Fruit fly (Drosophila melanogaster): ENCODE measurements around the gene CG1662.

CG1662 gene

DNA sequence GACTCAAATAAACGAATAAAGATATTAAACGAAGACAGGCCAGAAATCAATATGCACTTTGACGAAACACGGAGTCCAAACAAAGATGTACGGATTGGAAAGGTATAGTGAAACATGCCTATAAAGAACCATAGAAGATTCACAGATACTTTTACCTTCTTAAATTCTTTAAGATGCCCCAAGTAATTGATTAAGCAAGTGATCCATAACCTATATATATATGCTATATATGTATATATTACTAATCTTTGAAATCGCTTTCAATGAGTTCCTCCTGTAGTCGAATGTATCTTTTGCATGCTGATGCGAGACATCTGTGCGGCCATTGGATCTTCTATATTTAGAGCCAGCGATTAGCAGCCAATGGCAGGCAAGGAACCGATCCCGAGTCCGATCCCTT is 19.2 kb upstream of the CG1662 start, which contains the start of gene dmrt11E (continued):
- TF ChIP-seq Optix (GFP tag; IDR thresholded peaks at IDR 0.05) (no peak), CG16815 (GFP tag; optimal IDR thresholded peaks at IDR 0.05) (peak; percentile 51), Deaf1 (tag; optimal IDR thresholded peaks at IDR 0.05) (peak; percentile 56), CG8388 (GFP tag; optimal IDR thresholded peaks at IDR 0.05) (peak; percentile 71), CG17568 (GFP tag; optimal IDR thresholded peaks at IDR 0.05) (peak; percentile 3), CG18011 (GFP tag; optimal IDR thresholded peaks at IDR 0.05) (no peak), phol (tag; optimal IDR thresholded peaks at IDR 0.05) (peak; percentile 78), PHDP (tag; optimal IDR thresholded peaks at IDR 0.05) (peak; percentile 65), zen2 (GFP tag; IDR thresholded peaks at IDR 0.05; ENCODE audit: partially characterized antibody) (no peak), ATbp (GFP tag; optimal IDR thresholded peaks at IDR 0.05) (peak; percentile 53), gce (GFP tag; IDR thresholded peaks at IDR 0.05) (0 out of 3 replicates have a peak, but pooled peaks have one; percentile 26), mld (GFP tag; IDR thresholded peaks at IDR 0.05; ENCODE audit: partially characterized antibody) (no peak), NC2α (GFP tag; optimal IDR thresholded peaks at IDR 0.05) (no peak), CG11695 (GFP tag; IDR thresholded peaks at IDR 0.05) (peak; percentile 54; the same call in 2 of the 3 replicates), CG10431 (GFP tag; optimal IDR thresholded peaks at IDR 0.05) (peak; percentile 37), danr (GFP tag; IDR thresholded peaks at IDR 0.05) (peak; percentile 41; the same call in 1 of the 2 replicates), grau (tag; optimal IDR thresholded peaks at IDR 0.05) (peak; percentile 97), wek (GFP tag; optimal IDR thresholded peaks at IDR 0.05) (peak; percentile 27), Asciz (GFP tag; optimal IDR thresholded peaks at IDR 0.05) (peak; percentile 48), CG7556 (GFP tag; optimal IDR thresholded peaks at IDR 0.05) (peak; percentile 36), CG5180 (GFP tag; optimal IDR thresholded peaks at IDR 0.05) (peak; percentile 26), fd96Cb (tag; optimal IDR thresholded peaks at IDR 0.05) (peak; percentile 77), CG8359 (GFP tag; optimal IDR thresholded peaks at IDR 0.05; ENCODE audit: borderline replicate concordance) (peak; percentile 36), CG14667 (GFP tag; IDR thresholded peaks at IDR 0.05) (peak; percentile 60), Hr3 (GFP tag; optimal IDR thresholded peaks at IDR 0.05) (peak; percentile 56), Max (GFP tag; optimal IDR thresholded peaks at IDR 0.05) (no peak), CG6254 (GFP tag; optimal IDR thresholded peaks at IDR 0.05) (peak; percentile 49), CG11723 (GFP tag; optimal IDR thresholded peaks at IDR 0.05) (peak; percentile 30), sob (GFP tag; IDR thresholded peaks at IDR 0.05) (peak; percentile 45; the same call in 1 of the 2 replicates), CG7839 (tag; optimal IDR thresholded peaks at IDR 0.05) (peak; percentile 73), ap (GFP tag; IDR thresholded peaks at IDR 0.05) (0 out of 2 replicates have a peak, but pooled peaks have one; percentile 29), CG32772 (GFP tag; IDR thresholded peaks at IDR 0.05) (peak; percentile 58; the same call in 1 of the 2 replicates), ssp (GFP tag; IDR thresholded peaks at IDR 0.05) (0 out of 2 replicates have a peak, but pooled peaks have one; percentile 32), CG3163 (GFP tag; optimal IDR thresholded peaks at IDR 0.05) (no peak), CG7357 (GFP tag; IDR thresholded peaks at IDR 0.05) (peak; percentile 41; the same call in 1 of the 3 replicates), jing (GFP tag; optimal IDR thresholded peaks at IDR 0.05) (peak; percentile 44), ttk (GFP tag; IDR thresholded peaks at IDR 0.05) (peak; percentile 50; the same call in 1 of the 2 replicates), ind (GFP tag; optimal IDR thresholded peaks at IDR 0.05) (peak; percentile 48), CG12299 (tag; optimal IDR thresholded peaks at IDR 0.05) (peak; percentile 44), H15 (GFP tag; IDR thresholded peaks at IDR 0.05) (peak; percentile 56; the same call in 1 of the 3 replicates), TFAM (GFP tag; optimal IDR thresholded peaks at IDR 0.05) (no peak), CG11696 (GFP tag; IDR thresholded peaks at IDR 0.05) (0 out of 2 replicates have a peak, but pooled peaks have one; percentile 28), CG2199 (GFP tag; IDR thresholded peaks at IDR 0.05) (0 out of 3 replicates have a peak, but pooled peaks have one; percentile 54), tin (GFP tag; optimal IDR thresholded peaks at IDR 0.05) (peak; percentile 65), Usf (GFP tag; optimal IDR thresholded peaks at IDR 0.05) (peak; percentile 22), CG9437 (GFP tag; optimal IDR thresholded peaks at IDR 0.05) (peak; percentile 9), prd (optimal IDR thresholded peaks at IDR 0.05) (no peak), prd (GFP tag; IDR thresholded peaks at IDR 0.05) (peak; percentile 74; the same call in 2 of the 3 replicates), D19A (tag; optimal IDR thresholded peaks at IDR 0.05) (peak; percentile 77), Abd-B (GFP tag; optimal IDR thresholded peaks at IDR 0.05) (peak; percentile 41)

Measured in whole organism, embryonic.